Worm (Caenorhabditis elegans): ENCODE data around the gene exos-9.

DNA sequence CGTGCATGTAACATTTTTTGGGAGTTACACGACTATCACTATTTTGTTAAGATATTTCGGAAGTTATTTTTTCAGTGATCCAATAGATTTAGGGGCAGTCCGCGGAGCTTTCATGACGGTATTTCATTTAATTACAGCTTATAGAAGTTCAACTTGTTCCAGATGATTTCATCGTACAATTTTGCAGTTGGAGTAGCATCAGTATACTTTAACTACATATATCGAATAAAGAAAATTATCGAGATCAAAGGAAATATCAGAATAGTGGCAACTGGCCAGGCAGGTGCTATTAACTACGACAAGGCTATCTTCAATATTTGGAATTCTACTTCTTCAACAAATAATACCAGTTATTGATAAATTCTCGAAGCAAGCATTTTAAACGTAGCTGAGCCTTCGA lies 19.4 kb downstream of the exos-9 start:
- TF ChIP-seq mep-1 (tag; optimal IDR thresholded peaks at IDR 0.05), result no peak
- TF ChIP-seq snpc-4 (tag; optimal IDR thresholded peaks at IDR 0.05), result no peak
- no peak for TF ChIP-seq unc-62 (GFP tag; optimal IDR thresholded peaks at IDR 0.05)
- TF ChIP-seq nhr-237 (tag; optimal IDR thresholded peaks at IDR 0.05), result no peak
- no peak for TF ChIP-seq nhr-12 (tag; optimal IDR thresholded peaks at IDR 0.05)
- TF ChIP-seq nhr-76 (tag; optimal IDR thresholded peaks at IDR 0.05), result no peak
- no peak for TF ChIP-seq lsy-2 (tag; optimal IDR thresholded peaks at IDR 0.05)
